Fruit fly (Drosophila melanogaster): Measurements from ENCODE around the gene mex1.

The mex1 gene

DNA sequence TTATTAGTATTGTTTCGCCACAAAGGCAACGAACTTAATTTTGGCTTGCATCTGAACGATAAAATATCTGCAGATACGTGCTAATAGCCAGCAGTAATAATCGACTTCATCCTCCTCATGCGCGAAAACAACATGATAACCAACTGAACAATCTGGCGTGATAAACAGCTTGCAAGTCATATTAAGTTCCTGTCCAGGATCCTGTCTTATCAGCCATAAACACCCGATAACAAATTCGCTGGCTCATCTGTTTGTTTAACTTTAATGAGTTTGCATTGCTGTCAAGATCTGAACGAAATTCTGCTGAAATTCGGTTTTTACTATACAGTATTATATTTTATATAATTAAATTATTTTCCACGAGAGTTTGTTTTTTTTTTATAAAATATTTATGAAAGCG, 6.1 kb downstream of the mex1 start:
- TF ChIP-seq cato (GFP tag; optimal IDR thresholded peaks at IDR 0.05; ENCODE audit: borderline replicate concordance): no peak
- TF ChIP-seq TFAM (GFP tag; optimal IDR thresholded peaks at IDR 0.05): no peak
- no peak for TF ChIP-seq bowl (GFP tag; IDR thresholded peaks at IDR 0.05)
- TF ChIP-seq CG18011 (GFP tag; optimal IDR thresholded peaks at IDR 0.05): no peak
- no peak for TF ChIP-seq Xrp1 (GFP tag; IDR thresholded peaks at IDR 0.05)
- TF ChIP-seq run (tag; optimal IDR thresholded peaks at IDR 0.05): no peak
- TF ChIP-seq CG7928 (GFP tag; optimal IDR thresholded peaks at IDR 0.05): no peak
- no peak for TF ChIP-seq nau (GFP tag; optimal IDR thresholded peaks at IDR 0.05)
- TF ChIP-seq so (GFP tag; IDR thresholded peaks at IDR 0.05): no peak
- no peak for TF ChIP-seq klu (GFP tag; IDR thresholded peaks at IDR 0.05)

DNA sequence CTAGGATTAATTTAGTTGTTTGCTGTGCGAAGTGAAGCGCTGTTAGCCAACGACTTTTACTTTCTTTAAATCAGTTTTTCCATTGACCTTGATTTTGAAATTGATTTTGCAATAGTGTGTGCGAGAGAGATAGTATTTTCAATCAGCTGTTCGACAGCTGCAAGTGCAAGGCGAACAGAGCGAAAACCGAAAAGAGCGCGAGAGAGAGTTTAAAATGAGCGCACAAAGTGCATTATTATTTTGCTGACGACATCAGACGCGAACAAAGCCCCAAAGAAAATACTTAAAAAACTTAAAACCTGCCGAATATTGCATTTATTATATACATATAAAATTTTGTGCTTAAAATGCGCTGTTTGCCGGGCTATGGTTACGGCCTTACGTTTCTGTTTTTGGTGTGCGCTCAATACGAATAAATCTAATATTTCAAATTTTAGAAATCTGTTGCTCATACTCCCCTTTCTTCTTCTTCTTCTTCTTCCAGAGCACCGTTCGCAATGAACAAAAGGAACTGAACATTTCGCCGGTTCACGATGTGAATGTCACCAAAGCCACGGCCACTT, 7.6 kb downstream of the mex1 start:
- peak; percentile 10 to 68 for TF ChIP-seq Trl (optimal IDR thresholded peaks at IDR 0.05)
- no peak for TF ChIP-seq Trl (GFP tag; optimal IDR thresholded peaks at IDR 0.05)
- no peak for TF ChIP-seq CG5245 (GFP tag; optimal IDR thresholded peaks at IDR 0.05)
- no peak for TF ChIP-seq usp (GFP tag; optimal IDR thresholded peaks at IDR 0.05)
- peak; percentile 26 for TF ChIP-seq CG14710 (tag; optimal IDR thresholded peaks at IDR 0.05)
- TF ChIP-seq eyg (GFP tag; optimal IDR thresholded peaks at IDR 0.05): no peak
- TF ChIP-seq nom (GFP tag; optimal IDR thresholded peaks at IDR 0.05): peak; percentile 64
- no peak for TF ChIP-seq cas (GFP tag; IDR thresholded peaks at IDR 0.05)
- peak; percentile 47 for TF ChIP-seq Blimp-1 (GFP tag; optimal IDR thresholded peaks at IDR 0.05)
- TF ChIP-seq crp (GFP tag; optimal IDR thresholded peaks at IDR 0.05): peak in 1 of 2 experiments; percentile 75
- no peak for TF ChIP-seq Atf-2 (GFP tag; optimal IDR thresholded peaks at IDR 0.05)
- TF ChIP-seq lbe (GFP tag; optimal IDR thresholded peaks at IDR 0.05): peak; percentile 14
- TF ChIP-seq chinmo (GFP tag; IDR thresholded peaks at IDR 0.05; ENCODE audit: partially characterized antibody): 0 out of 4 replicates have a peak, but pooled peaks have one; percentile 48
- no peak for TF ChIP-seq MBD-R2 (GFP tag; IDR thresholded peaks at IDR 0.05)
- peak; percentile 58 for TF ChIP-seq ac (GFP tag; optimal IDR thresholded peaks at IDR 0.05)
- no peak for TF ChIP-seq CG4820 (GFP tag; optimal IDR thresholded peaks at IDR 0.05)
- TF ChIP-seq CG10654 (GFP tag; optimal IDR thresholded peaks at IDR 0.05): no peak
- TF ChIP-seq inv (GFP tag; IDR thresholded peaks at IDR 0.05; ENCODE audit: partially characterized antibody): no peak
- peak in 1 of 2 experiments; percentile 61 for TF ChIP-seq tll (GFP tag; optimal IDR thresholded peaks at IDR 0.05)
- TF ChIP-seq CG17385 (GFP tag; optimal IDR thresholded peaks at IDR 0.05): peak; percentile 81
- peak; percentile 32 for TF ChIP-seq CG15479 (GFP tag; optimal IDR thresholded peaks at IDR 0.05)
- TF ChIP-seq CG2712 (tag; optimal IDR thresholded peaks at IDR 0.05): peak; percentile 13
- TF ChIP-seq so (GFP tag; IDR thresholded peaks at IDR 0.05): no peak
- TF ChIP-seq Ptx1 (GFP tag; IDR thresholded peaks at IDR 0.05): no peak
- TF ChIP-seq CG15514 (GFP tag; optimal IDR thresholded peaks at IDR 0.05): peak; percentile 60
- TF ChIP-seq corto (GFP tag; optimal IDR thresholded peaks at IDR 0.05): peak; percentile 50

DNA sequence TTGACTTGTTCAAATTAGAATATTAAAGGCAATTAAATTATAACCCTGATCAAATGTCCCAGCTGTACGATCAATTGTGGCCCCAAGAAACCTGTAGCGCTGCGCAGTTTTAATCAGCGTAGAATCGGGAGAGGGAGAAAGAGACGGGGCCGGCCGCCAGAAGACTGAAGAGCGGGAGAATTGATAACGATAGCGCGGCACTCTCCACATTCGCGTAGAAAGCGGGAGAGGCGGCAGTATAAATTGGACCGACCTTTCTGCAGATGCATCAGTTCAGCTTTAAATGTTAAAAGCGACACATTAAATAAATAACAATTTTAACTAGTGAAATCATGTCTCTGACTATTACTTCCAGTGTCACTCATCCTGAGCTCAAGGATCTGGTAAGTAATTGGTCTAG, 8.6 kb downstream of the mex1 start, which contains the start of gene MsrA:
TSS of gene MsrA (plus strand) at position 266 of the 400 bp plus-strand sequence.
- TF ChIP-seq CG3163 (GFP tag; optimal IDR thresholded peaks at IDR 0.05) (peak; percentile 59), CG17385 (GFP tag; optimal IDR thresholded peaks at IDR 0.05) (peak; percentile 16), nom (GFP tag; optimal IDR thresholded peaks at IDR 0.05) (peak; percentile 58), Jarid2 (GFP tag; optimal IDR thresholded peaks at IDR 0.05) (peak; percentile 59), CG32532 (GFP tag; IDR thresholded peaks at IDR 0.05) (peak; percentile 35; the same call in 1 of the 2 replicates), bsh (GFP tag; optimal IDR thresholded peaks at IDR 0.05) (no peak), Xbp1 (GFP tag; optimal IDR thresholded peaks at IDR 0.05) (no peak), Med (GFP tag) (peak; percentile 44), sens (GFP tag) (peak; percentile 63), CG9609 (GFP tag; optimal IDR thresholded peaks at IDR 0.05) (no peak), CG12769 (tag; optimal IDR thresholded peaks at IDR 0.05) (peak; percentile 35), chinmo (GFP tag; IDR thresholded peaks at IDR 0.05; ENCODE audit: partially characterized antibody) (0 out of 4 replicates have a peak, but pooled peaks have one; percentile 15), grn (GFP tag; optimal IDR thresholded peaks at IDR 0.05) (peak; percentile 45), ci (GFP tag; IDR thresholded peaks at IDR 0.05) (0 out of 3 replicates have a peak, but pooled peaks have one; percentile 29), CG6654 (GFP tag; optimal IDR thresholded peaks at IDR 0.05) (no peak), CG34376 (GFP tag; optimal IDR thresholded peaks at IDR 0.05) (peak; percentile 28), Trl (optimal IDR thresholded peaks at IDR 0.05) (peak; percentile 72 to 74), Trl (GFP tag; optimal IDR thresholded peaks at IDR 0.05) (no peak)

All from whole organism, embryonic.